Fruit fly (Drosophila melanogaster) whole organism, embryonic: Measurements from ENCODE around the gene Sc2.

Experiments
- Antp ChIP-seq: fragments of 200-800 bp; sonication (Bioruptor generic); optimal IDR thresholded peaks from 3 replicates; lab custom pipeline; 2016; ENCODE audit warnings: missing biosample characterization, missing genetic modification characterization
- Atf6 ChIP-seq: fragments of 200-800 bp; sonication (Bioruptor generic); IDR thresholded peaks from 2 replicates; pipeline ENCODE4 v1.3.6; 2022; ENCODE audit warnings: missing biosample characterization, missing genetic modification characterization
- Bgb ChIP-seq: fragments of 200-800 bp; sonication (Bioruptor generic); IDR thresholded peaks from 2 replicates; pipeline ENCODE4 v1.3.6; 2022; ENCODE audit warnings: missing biosample characterization, missing genetic modification characterization; ENCODE audit not compliant: partially characterized antibody
- BtbVII ChIP-seq: fragments of 200-800 bp; sonication (Bioruptor generic); optimal IDR thresholded peaks from 3 replicates; lab custom pipeline; 2017; ENCODE audit warnings: missing biosample characterization, mild to moderate bottlenecking, missing genetic modification characterization
- CG11695 ChIP-seq: fragments of 200-800 bp; sonication (Bioruptor generic); IDR thresholded peaks from 3 replicates; pipeline ENCODE4 v1.3.6; 2022; ENCODE audit warnings: missing biosample characterization, missing genetic modification characterization
- CG12942 ChIP-seq: fragments of 200-800 bp; sonication (Bioruptor generic); optimal IDR thresholded peaks from 3 replicates; lab custom pipeline; 2016; ENCODE audit warnings: missing biosample characterization, missing genetic modification characterization
- CG13624 ChIP-seq: fragments of 200-800 bp; sonication (Bioruptor generic); optimal IDR thresholded peaks from 2 replicates; lab custom pipeline; 2016; ENCODE audit warnings: missing biosample characterization, missing genetic modification characterization
- CG14667 ChIP-seq: fragments of 200-800 bp; sonication (Bioruptor generic); IDR thresholded peaks from 2 replicates; pipeline ENCODE4 v1.3.6; 2022; ENCODE audit warnings: missing biosample characterization, missing genetic modification characterization
- CG15514 ChIP-seq: fragments of 200-800 bp; sonication (Bioruptor generic); optimal IDR thresholded peaks from 3 replicates; lab custom pipeline; 2017; ENCODE audit warnings: missing biosample characterization, missing genetic modification characterization, mild to moderate bottlenecking, moderate library complexity, missing genetic modification reagents
- CG1603 ChIP-seq: fragments of 200-800 bp; sonication (Bioruptor generic); optimal IDR thresholded peaks from 2 replicates; lab custom pipeline; 2019; ENCODE audit warnings: missing biosample characterization, mild to moderate bottlenecking, missing genetic modification characterization, moderate library complexity
- CG16815 ChIP-seq: fragments of 200-800 bp; sonication (Bioruptor generic); optimal IDR thresholded peaks from 3 replicates; lab custom pipeline; 2017; ENCODE audit warnings: missing biosample characterization, mild to moderate bottlenecking, missing genetic modification characterization
- CG18476 ChIP-seq: fragments of 200-800 bp; sonication (Bioruptor generic); optimal IDR thresholded peaks from 2 replicates; lab custom pipeline; 2016; ENCODE audit warnings: missing biosample characterization, mild to moderate bottlenecking, missing genetic modification characterization
- CG18619 ChIP-seq: fragments of 200-800 bp; sonication (Bioruptor generic); optimal IDR thresholded peaks from 3 replicates; lab custom pipeline; 2017; ENCODE audit warnings: missing biosample characterization, mild to moderate bottlenecking, missing genetic modification characterization
- CG2199 ChIP-seq: fragments of 200-800 bp; sonication (Bioruptor generic); IDR thresholded peaks from 3 replicates; pipeline ENCODE4 v1.3.6; 2022; ENCODE audit warnings: missing biosample characterization, missing genetic modification characterization
- CG34376 ChIP-seq: fragments of 200-800 bp; sonication (Bioruptor generic); optimal IDR thresholded peaks from 2 replicates; lab custom pipeline; 2018; ENCODE audit warnings: missing biosample characterization, mild to moderate bottlenecking, missing genetic modification characterization
- CG34422 ChIP-seq: fragments of 200-800 bp; sonication (Bioruptor generic); IDR thresholded peaks from 3 replicates; pipeline ENCODE4 v1.3.6; 2022; ENCODE audit warnings: missing biosample characterization, missing genetic modification characterization
- CG4730 ChIP-seq: fragments of 200-800 bp; sonication (Bioruptor generic); IDR thresholded peaks from 2 replicates; pipeline ENCODE4 v1.3.6; 2022; ENCODE audit warnings: missing biosample characterization, missing genetic modification characterization
- CG6254 ChIP-seq: fragments of 200-800 bp; sonication (Bioruptor generic); optimal IDR thresholded peaks from 3 replicates; lab custom pipeline; 2017; ENCODE audit warnings: mild to moderate bottlenecking, missing biosample characterization, missing genetic modification reagents, missing genetic modification characterization
- CG7839 ChIP-seq: fragments of 200-800 bp; sonication (Bioruptor generic); optimal IDR thresholded peaks from 3 replicates; lab custom pipeline; 2018; ENCODE audit warnings: missing biosample characterization, mild to moderate bottlenecking, missing genetic modification characterization, moderate library complexity
- CG7963 ChIP-seq: fragments of 200-800 bp; sonication (Bioruptor generic); IDR thresholded peaks from 3 replicates; pipeline ENCODE4 v1.3.6; 2022; ENCODE audit warnings: missing biosample characterization, missing genetic modification characterization; ENCODE audit not compliant: partially characterized antibody
- CG7987 ChIP-seq: fragments of 200-800 bp; sonication (Bioruptor generic); optimal IDR thresholded peaks from 2 replicates; lab custom pipeline; 2018; ENCODE audit warnings: missing biosample characterization, mild to moderate bottlenecking, missing genetic modification characterization, moderate library complexity
- CG8924 ChIP-seq: fragments of 200-800 bp; optimal IDR thresholded peaks from 3 replicates; lab custom pipeline; 2019; ENCODE audit warnings: missing biosample characterization, mild to moderate bottlenecking, missing genetic modification characterization, moderate library complexity
- HHEX ChIP-seq: fragments of 200-800 bp; sonication (Bioruptor generic); optimal IDR thresholded peaks from 3 replicates; lab custom pipeline; 2017; ENCODE audit warnings: missing biosample characterization, mild to moderate bottlenecking, missing genetic modification characterization, missing genetic modification reagents
- MESR4 ChIP-seq: fragments of 200-800 bp; sonication (Bioruptor generic); optimal IDR thresholded peaks from 2 replicates; lab custom pipeline; 2018; ENCODE audit warnings: missing biosample characterization, mild to moderate bottlenecking, missing genetic modification characterization, moderate library complexity
- NC2α ChIP-seq: fragments of 200-800 bp; sonication (Bioruptor generic); optimal IDR thresholded peaks from 2 replicates; lab custom pipeline; 2016; ENCODE audit warnings: missing biosample characterization, missing genetic modification characterization
- NC2β ChIP-seq: fragments of 200-800 bp; sonication (Bioruptor generic); optimal IDR thresholded peaks from 2 replicates; lab custom pipeline; 2016; ENCODE audit warnings: missing biosample characterization, missing genetic modification characterization
- NFAT ChIP-seq: fragments of 200-800 bp; sonication (Bioruptor generic); IDR thresholded peaks from 2 replicates; pipeline ENCODE4 v1.3.6; 2022; ENCODE audit warnings: missing biosample characterization, missing genetic modification characterization
- Neu2 ChIP-seq: fragments of 200-800 bp; sonication (Bioruptor generic); optimal IDR thresholded peaks from 3 replicates; lab custom pipeline; 2016; ENCODE audit warnings: missing biosample characterization, missing genetic modification characterization, borderline replicate concordance
- Nf-YB ChIP-seq: fragments of 200-800 bp; sonication (Bioruptor generic); optimal IDR thresholded peaks from 3 replicates; lab custom pipeline; 2019; ENCODE audit warnings: missing biosample characterization, mild to moderate bottlenecking, missing genetic modification characterization, moderate library complexity
- Scr ChIP-seq: fragments of 200-800 bp; sonication (Bioruptor generic); IDR thresholded peaks from 2 replicates; pipeline ENCODE4 v1.3.6; 2022; ENCODE audit warnings: missing biosample characterization, missing genetic modification characterization; ENCODE audit not compliant: partially characterized antibody
- cad ChIP-seq: fragments of >200 bp; optimal IDR thresholded peaks from 2 replicates; lab custom pipeline; 2017; ENCODE audit warnings: missing biosample characterization, missing genetic modification characterization
- cwo ChIP-seq: fragments of 200-800 bp; sonication (Bioruptor generic); optimal IDR thresholded peaks from 3 replicates; lab custom pipeline; 2017; ENCODE audit warnings: missing biosample characterization, missing genetic modification characterization, mild to moderate bottlenecking, moderate library complexity, missing genetic modification reagents
- dan ChIP-seq: fragments of 200-800 bp; sonication (Bioruptor generic); IDR thresholded peaks from 2 replicates; pipeline ENCODE4 v1.3.6; 2022; ENCODE audit warnings: missing biosample characterization, missing genetic modification characterization
- en ChIP-seq: fragments of 200-800 bp; sonication (Bioruptor generic); optimal IDR thresholded peaks from 2 replicates; lab custom pipeline; 2016; ENCODE audit warnings: missing biosample characterization, missing genetic modification characterization
- gcm2 ChIP-seq: fragments of 200-800 bp; sonication (Bioruptor generic); optimal IDR thresholded peaks from 2 replicates; lab custom pipeline; 2016; ENCODE audit warnings: missing biosample characterization, missing genetic modification characterization
- grau ChIP-seq: fragments of 200-800 bp; optimal IDR thresholded peaks from 3 replicates; lab custom pipeline; 2019; ENCODE audit warnings: missing biosample characterization, mild to moderate bottlenecking, missing genetic modification characterization, moderate library complexity
- hth ChIP-seq: fragments of >200 bp; optimal IDR thresholded peaks from 2 replicates; lab custom pipeline; 2017; ENCODE audit warnings: inconsistent platforms
- kay ChIP-seq: fragments of 200-800 bp; sonication (Bioruptor generic); optimal IDR thresholded peaks from 2 replicates; lab custom pipeline; 2016; ENCODE audit warnings: missing biosample characterization, missing genetic modification characterization
- lab ChIP-seq: fragments of 200-800 bp; sonication (Bioruptor generic); optimal IDR thresholded peaks from 3 replicates; lab custom pipeline; 2017; ENCODE audit warnings: missing biosample characterization, missing genetic modification characterization, mild to moderate bottlenecking, moderate library complexity, missing genetic modification reagents
- lilli ChIP-seq: fragments of 200-800 bp; sonication (Bioruptor generic); optimal IDR thresholded peaks from 3 replicates; lab custom pipeline; 2016; ENCODE audit warnings: missing biosample characterization, missing genetic modification characterization
- luna ChIP-seq: fragments of 200-800 bp; sonication (Bioruptor generic); optimal IDR thresholded peaks from 2 replicates; lab custom pipeline; 2016; ENCODE audit warnings: missing biosample characterization, missing genetic modification characterization
- mld ChIP-seq: fragments of 200-800 bp; sonication (Bioruptor generic); IDR thresholded peaks from 3 replicates; pipeline ENCODE4 v1.3.6; 2022; ENCODE audit warnings: missing biosample characterization, missing genetic modification characterization; ENCODE audit not compliant: partially characterized antibody
- onecut ChIP-seq: fragments of 200-800 bp; sonication (Bioruptor generic); IDR thresholded peaks from 2 replicates; pipeline ENCODE4 v1.3.6; 2022; ENCODE audit warnings: missing biosample characterization, missing genetic modification characterization
- pfk ChIP-seq: fragments of 200-800 bp; sonication (Bioruptor generic); optimal IDR thresholded peaks from 2 replicates; lab custom pipeline; 2018; ENCODE audit warnings: missing biosample characterization, mild to moderate bottlenecking, missing genetic modification characterization, moderate library complexity
- prd ChIP-seq, 3 experiments: fragments of >200 bp in 2 of 3; fragments of 200-800 bp in 1 of 3; sonication (Bioruptor generic) in 1 of 3; optimal IDR thresholded peaks in 2 of 3; IDR thresholded peaks in 1 of 3; 2 replicates in 2 of 3; 3 replicates in 1 of 3; pipeline versions ENCODE4 v1.3.6 to Lab custom; 2017 to 2022; ENCODE audit warnings: missing biosample characterization in 1 of 3, missing genetic modification characterization in 1 of 3
- row ChIP-seq: fragments of 200-800 bp; sonication (Bioruptor generic); IDR thresholded peaks from 3 replicates; pipeline ENCODE4 v1.3.6; 2022; ENCODE audit warnings: missing biosample characterization, missing genetic modification characterization
- shn ChIP-seq: fragments of 200-800 bp; sonication (Bioruptor generic); optimal IDR thresholded peaks from 3 replicates; lab custom pipeline; 2016; ENCODE audit warnings: missing biosample characterization, missing genetic modification characterization
- slou ChIP-seq: fragments of 200-800 bp; sonication (Bioruptor generic); optimal IDR thresholded peaks from 3 replicates; lab custom pipeline; 2016; ENCODE audit warnings: missing biosample characterization, missing genetic modification characterization
- ssp ChIP-seq: fragments of 200-800 bp; sonication (Bioruptor generic); IDR thresholded peaks from 2 replicates; pipeline ENCODE4 v1.3.6; 2022; ENCODE audit warnings: missing biosample characterization, missing genetic modification characterization
- zen ChIP-seq: fragments of 200-800 bp; sonication (Bioruptor generic); optimal IDR thresholded peaks from 3 replicates; lab custom pipeline; 2018; ENCODE audit warnings: missing biosample characterization, mild to moderate bottlenecking, missing genetic modification characterization, moderate library complexity

Sc2 gene

dm6 chr3L:3892154-3892624 is 11.1 kb upstream of the Sc2 start, which contains the start of gene Fie (continued):
- TF ChIP-seq CG13624 (GFP tag; lab: Kevin White, UChicago): peak; percentile 55
- TF ChIP-seq row (GFP tag; lab: Robert Waterston, UW): peak; percentile 82
- peak; percentile 55; the same call in 1 of the 3 replicates for TF ChIP-seq CG11695 (GFP tag; lab: Robert Waterston, UW)
- no peak for TF ChIP-seq Bgb (GFP tag; lab: Robert Waterston, UW)
- peak; percentile 40 for TF ChIP-seq slou (GFP tag; lab: Kevin White, UChicago)
- TF ChIP-seq CG18476 (GFP tag; lab: Kevin White, UChicago): peak; percentile 50
- TF ChIP-seq HHEX (GFP tag; lab: Kevin White, UChicago): peak; percentile 59
- no peak for TF ChIP-seq CG1603 (tag; lab: Kevin White, UChicago)
- TF ChIP-seq lilli (GFP tag; lab: Kevin White, UChicago): peak; percentile 79
- TF ChIP-seq CG16815 (GFP tag; lab: Kevin White, UChicago): peak; percentile 39
- no peak for TF ChIP-seq CG6254 (GFP tag; lab: Kevin White, UChicago)
- peak; percentile 84 for TF ChIP-seq CG8924 (tag; lab: Kevin White, UChicago)
- peak; percentile 79 for TF ChIP-seq CG18619 (GFP tag; lab: Kevin White, UChicago)
- peak; percentile 63 for TF ChIP-seq BtbVII (GFP tag; lab: Kevin White, UChicago)
- TF ChIP-seq Antp: no peak
- TF ChIP-seq NC2α (GFP tag; lab: Kevin White, UChicago): no peak
- no peak for TF ChIP-seq hth (lab: Kevin White, UChicago)
- no peak for TF ChIP-seq CG14667 (GFP tag; lab: Robert Waterston, UW)
- TF ChIP-seq CG15514 (GFP tag; lab: Kevin White, UChicago): peak; percentile 53
- no peak for TF ChIP-seq luna (GFP tag; lab: Kevin White, UChicago)
- TF ChIP-seq onecut: no peak
- TF ChIP-seq cwo: peak; percentile 66
- no peak for TF ChIP-seq shn (GFP tag; lab: Kevin White, UChicago)
- TF ChIP-seq grau (tag; lab: Kevin White, UChicago): peak; percentile 84
- no peak for TF ChIP-seq CG4730 (GFP tag; lab: Robert Waterston, UW)
- no peak for TF ChIP-seq ssp (GFP tag; lab: Robert Waterston, UW)
- TF ChIP-seq Scr (GFP tag; lab: Robert Waterston, UW): no peak
- no peak for TF ChIP-seq pfk (GFP tag; lab: Kevin White, UChicago)
- TF ChIP-seq CG7839 (tag; lab: Kevin White, UChicago): peak; percentile 68
- TF ChIP-seq Nf-YB (GFP tag; lab: Kevin White, UChicago): peak; percentile 47
- TF ChIP-seq Atf6: peak; percentile 73
- TF ChIP-seq zen (tag; lab: Kevin White, UChicago): no peak
- TF ChIP-seq Neu2 (GFP tag; lab: Kevin White, UChicago): no peak
- TF ChIP-seq CG7963: no peak
- no peak for TF ChIP-seq en (GFP tag; lab: Kevin White, UChicago)
- no peak for TF ChIP-seq kay
- TF ChIP-seq CG34422: 0 out of 3 replicates have a peak, but pooled peaks have one; percentile 19
- no peak for TF ChIP-seq NC2β
- no peak for TF ChIP-seq CG12942 (GFP tag; lab: Kevin White, UChicago)
- TF ChIP-seq CG34376 (GFP tag; lab: Kevin White, UChicago): peak; percentile 37
- no peak for TF ChIP-seq cad (GFP tag; lab: Kevin White, UChicago)
- no peak for TF ChIP-seq gcm2
- no peak for TF ChIP-seq CG2199 (GFP tag; lab: Robert Waterston, UW)
- TF ChIP-seq CG7987: no peak
- no peak for TF ChIP-seq NFAT (GFP tag; lab: Robert Waterston, UW)
- TF ChIP-seq prd (optimal IDR thresholded peaks at IDR 0.05; lab: Kevin White, UChicago): no peak
- peak; percentile 62; the same call in 2 of the 3 replicates for TF ChIP-seq prd (GFP tag; IDR thresholded peaks at IDR 0.05; lab: Robert Waterston, UW)
- TF ChIP-seq lab (GFP tag; lab: Kevin White, UChicago): peak; percentile 83
- no peak for TF ChIP-seq dan (GFP tag; lab: Robert Waterston, UW)
- TF ChIP-seq mld: no peak
- TF ChIP-seq MESR4 (GFP tag; lab: Kevin White, UChicago): no peak
